Worm (Caenorhabditis elegans) whole organism, L1 larva: ENCODE measurements around the gene nhr-201.

ENCODE experiments used
- dsc-1 ChIP-seq: sonication (generic microtip); optimal IDR thresholded peaks from 2 replicates; lab custom pipeline; 2016; ENCODE audit warnings: mild to moderate bottlenecking, missing genetic modification characterization, missing compliant biosample characterization
- elt-3 ChIP-seq, 6 experiments: fragments of 150-350 bp in 1 of 6; sonication (generic microtip); optimal IDR thresholded peaks; 2 replicates each; lab custom pipeline; 2017 to 2018; ENCODE audit warnings: missing biosample characterization in 6 of 6, missing genetic modification characterization in 6 of 6, inconsistent platforms in 1 of 6
- fkh-10 ChIP-seq: sonication (generic microtip); optimal IDR thresholded peaks from 2 replicates; lab custom pipeline; 2017; ENCODE audit warnings: missing biosample characterization, missing genetic modification reagents, missing genetic modification characterization
- fos-1 ChIP-seq: fragments of 150-350 bp; optimal IDR thresholded peaks from 2 replicates; lab custom pipeline; 2014; ENCODE audit warnings: missing biosample characterization, missing genetic modification characterization
- grh-1 ChIP-seq: fragments of 200-800 bp; sonication (Bioruptor generic); IDR thresholded peaks from 2 replicates; pipeline ENCODE4 v1.3.6; 2022; ENCODE audit warnings: missing genetic modification reagents, missing genetic modification characterization, missing compliant biosample characterization
- mdl-1 ChIP-seq, 2 experiments: fragments of 150-350 bp; optimal IDR thresholded peaks; 2 replicates each; lab custom pipeline; 2014 to 2017; ENCODE audit warnings: missing biosample characterization in 2 of 2, missing genetic modification characterization in 2 of 2, inconsistent platforms in 1 of 2
- nhr-237 ChIP-seq: fragments of 150-350 bp; optimal IDR thresholded peaks from 2 replicates; lab custom pipeline; 2014; ENCODE audit warnings: missing biosample characterization, missing genetic modification characterization
- nhr-77 ChIP-seq: fragments of 150-350 bp; optimal IDR thresholded peaks from 2 replicates; lab custom pipeline; 2014; ENCODE audit warnings: missing biosample characterization, missing genetic modification characterization
- nhr-90 ChIP-seq: sonication (generic microtip); optimal IDR thresholded peaks from 2 replicates; lab custom pipeline; 2016; ENCODE audit warnings: mild to moderate bottlenecking, missing genetic modification characterization, missing compliant biosample characterization; ENCODE audit not compliant: poor library complexity
- rnt-1 ChIP-seq: sonication (generic microtip); optimal IDR thresholded peaks from 2 replicates; lab custom pipeline; 2016; ENCODE audit warnings: mild to moderate bottlenecking, missing genetic modification characterization, moderate library complexity, missing compliant biosample characterization
- unc-62 ChIP-seq: fragments of 150-350 bp; optimal IDR thresholded peaks from 2 replicates; lab custom pipeline; 2014; ENCODE audit warnings: missing biosample characterization, missing genetic modification reagents, missing genetic modification characterization

ce11 chrV:446988-447387 is 17.6 kb upstream of the nhr-201 start:
- TF ChIP-seq mdl-1 (tag; optimal IDR thresholded peaks at IDR 0.05; lab: Kevin White, UChicago) (no peak), rnt-1 (tag; lab: Kevin White, UChicago) (no peak), dsc-1 (tag; lab: Kevin White, UChicago) (no peak), fkh-10 (GFP tag; lab: Kevin White, UChicago) (no peak), nhr-77 (tag; lab: Kevin White, UChicago) (no peak), unc-62 (GFP tag; lab: Kevin White, UChicago) (no peak), elt-3 (tag; optimal IDR thresholded peaks at IDR 0.05; lab: Kevin White, UChicago) (no peak), fos-1 (no peak), grh-1 (GFP tag; lab: Robert Waterston, UW) (no peak), nhr-90 (tag; lab: Kevin White, UChicago) (no peak), nhr-237 (tag; lab: Kevin White, UChicago) (no peak)
